Worm (Caenorhabditis elegans) whole organism, early embryonic: Measurements from ENCODE around the gene vab-1.

ENCODE experiments used
- ama-1 ChIP-seq: fragments of 150-350 bp; optimal IDR thresholded peaks from 2 replicates; lab custom pipeline; 2014
- ceh-36 ChIP-seq: sonication (generic microtip); optimal IDR thresholded peaks from 2 replicates; lab custom pipeline; 2016; ENCODE audit warnings: missing genetic modification characterization, inconsistent platforms, missing compliant biosample characterization
- ets-7 ChIP-seq: sonication (generic microtip); optimal IDR thresholded peaks from 2 replicates; lab custom pipeline; 2016; ENCODE audit warnings: missing genotype, missing genetic modification characterization, missing compliant biosample characterization
- flt-1 ChIP-seq: fragments of 200-800 bp; sonication (Bioruptor generic); IDR thresholded peaks from 2 replicates; pipeline ENCODE4 v1.3.6; 2022; ENCODE audit warnings: missing genetic modification characterization, missing compliant biosample characterization
- hmbx-1 ChIP-seq: sonication (generic microtip); optimal IDR thresholded peaks from 2 replicates; lab custom pipeline; 2016; ENCODE audit warnings: mild to moderate bottlenecking, missing genetic modification characterization, missing compliant biosample characterization
- hmg-4 ChIP-seq: fragments of 200-800 bp; sonication (Bioruptor generic); optimal IDR thresholded peaks from 2 replicates; lab custom pipeline; 2018; ENCODE audit warnings: mild to moderate bottlenecking, missing genetic modification characterization, missing compliant biosample characterization
- hnd-1 ChIP-seq: sonication (generic microtip); optimal IDR thresholded peaks from 2 replicates; lab custom pipeline; 2016; ENCODE audit warnings: missing genetic modification characterization, missing compliant biosample characterization
- scrt-1 ChIP-seq: fragments of 200-800 bp; sonication (Bioruptor generic); IDR thresholded peaks from 2 replicates; pipeline ENCODE4 v1.3.6; 2022; ENCODE audit warnings: missing genetic modification characterization, missing compliant biosample characterization
- tbx-11 ChIP-seq: fragments of 200-800 bp; sonication (Bioruptor generic); IDR thresholded peaks from 2 replicates; pipeline ENCODE4 v1.3.6; 2022; ENCODE audit warnings: missing genetic modification characterization, missing compliant biosample characterization
- tbx-37 ChIP-seq: fragments of 200-800 bp; sonication (Bioruptor generic); conservative IDR thresholded peaks from 2 replicates; pipeline ENCODE4 v1.3.6; 2022; ENCODE audit warnings: missing genetic modification reagents, missing genetic modification characterization, missing compliant biosample characterization

- TF ChIP-seq ets-7, result no peak
- TF ChIP-seq ama-1 (lab: Kevin White, UChicago), result no peak
- TF ChIP-seq ceh-36 (tag; lab: Kevin White, UChicago), result no peak
- TF ChIP-seq tbx-37 (GFP tag; lab: Robert Waterston, UW), result no peak
- TF ChIP-seq hmg-4, result no peak
- TF ChIP-seq scrt-1 (GFP tag; lab: Robert Waterston, UW), result no peak
- TF ChIP-seq hmbx-1 (tag; lab: Kevin White, UChicago), result no peak
- no peak for TF ChIP-seq flt-1 (GFP tag; lab: Robert Waterston, UW)
- no peak for TF ChIP-seq hnd-1
- no peak for TF ChIP-seq tbx-11 (GFP tag; lab: Robert Waterston, UW)
These were observed 39.9 kb upstream of the vab-1 start, which contains the start of gene sra-32 for ce11 chrII:4531880-4532279.
